Fruit fly (Drosophila melanogaster) whole organism, wandering third instar larva: ENCODE measurements around the gene Spn28Db.

ENCODE experiments used
- Abd-B ChIP-seq: fragments of >200 bp; optimal IDR thresholded peaks from 2 replicates; lab custom pipeline; 2017; ENCODE audit warnings: missing biosample characterization, missing genetic modification characterization
- CG32264 ChIP-seq: fragments of 200-800 bp; sonication (Bioruptor generic); optimal IDR thresholded peaks from 2 replicates; lab custom pipeline; 2016; ENCODE audit warnings: missing biosample characterization, missing genetic modification characterization
- CG9705 ChIP-seq: fragments of 200-800 bp; sonication (Bioruptor generic); optimal IDR thresholded peaks from 2 replicates; lab custom pipeline; 2018; ENCODE audit warnings: missing biosample characterization, mild to moderate bottlenecking, missing genetic modification characterization
- CrebA ChIP-seq: fragments of 200-800 bp; sonication (Bioruptor generic); optimal IDR thresholded peaks from 2 replicates; lab custom pipeline; 2016; ENCODE audit warnings: missing biosample characterization, mild to moderate bottlenecking, missing genetic modification characterization, borderline replicate concordance
- Dfd ChIP-seq: fragments of >200 bp; optimal IDR thresholded peaks from 2 replicates; lab custom pipeline; 2017; ENCODE audit warnings: missing biosample characterization, missing genetic modification characterization
- Dif ChIP-seq: fragments of 200-275, 200-300 bp; sonication (Bioruptor generic); optimal IDR thresholded peaks from 2 replicates; lab custom pipeline; 2018; ENCODE audit warnings: missing biosample characterization, missing genetic modification characterization; ENCODE audit not compliant: partially characterized antibody
- GATAd ChIP-seq: sonication (Bioruptor generic); optimal IDR thresholded peaks from 2 replicates; lab custom pipeline; 2016; ENCODE audit warnings: missing biosample characterization, missing genetic modification characterization
- HLH106 ChIP-seq: fragments of 200-800 bp; optimal IDR thresholded peaks from 3 replicates; lab custom pipeline; 2019; ENCODE audit warnings: missing biosample characterization, mild to moderate bottlenecking, missing genetic modification characterization, moderate library complexity
- Hnf4 ChIP-seq: fragments of 200-800 bp; sonication (Bioruptor generic); optimal IDR thresholded peaks from 2 replicates; lab custom pipeline; 2016; ENCODE audit warnings: missing biosample characterization, mild to moderate bottlenecking, missing genetic modification characterization
- Hr78 ChIP-seq: fragments of >200 bp; optimal IDR thresholded peaks from 2 replicates; lab custom pipeline; 2017; ENCODE audit warnings: missing biosample characterization, missing genetic modification characterization
- Hr83 ChIP-seq: fragments of 200-300 bp; sonication (Bioruptor generic); optimal IDR thresholded peaks from 2 replicates; lab custom pipeline; 2016; ENCODE audit warnings: missing biosample characterization, mild to moderate bottlenecking, missing genetic modification characterization, moderate library complexity; ENCODE audit not compliant: poor library complexity, severe bottlenecking
- Jra ChIP-seq: sonication (Bioruptor generic); optimal IDR thresholded peaks from 2 replicates; lab custom pipeline; 2016; ENCODE audit warnings: missing biosample characterization, missing genetic modification characterization
- Mio ChIP-seq: sonication (Bioruptor generic); optimal IDR thresholded peaks from 2 replicates; lab custom pipeline; 2016; ENCODE audit warnings: missing biosample characterization, missing genetic modification characterization
- Myc ChIP-seq: fragments of >200 bp; optimal IDR thresholded peaks from 2 replicates; lab custom pipeline; 2017
- N ChIP-seq: fragments of >200 bp; optimal IDR thresholded peaks from 2 replicates; lab custom pipeline; 2018; ENCODE audit warnings: missing biosample characterization, missing external identifiers, missing genetic modification characterization
- OdsH ChIP-seq: fragments of 200-800 bp; sonication (Bioruptor generic); optimal IDR thresholded peaks from 2 replicates; lab custom pipeline; 2016; ENCODE audit warnings: missing biosample characterization, mild to moderate bottlenecking, missing genetic modification characterization
- Rel ChIP-seq, 2 experiments: fragments of 200-800 bp; sonication (Bioruptor generic) in 1 of 2; optimal IDR thresholded peaks; 2 replicates in 1 of 2; 3 replicates in 1 of 2; lab custom pipeline; 2016 to 2019; ENCODE audit warnings: mild to moderate bottlenecking in 2 of 2, missing biosample characterization in 2 of 2, missing genetic modification characterization in 2 of 2, moderate library complexity in 1 of 2
- Sp1 ChIP-seq: fragments of 200-800 bp; sonication (Bioruptor generic); optimal IDR thresholded peaks from 3 replicates; lab custom pipeline; 2019; ENCODE audit warnings: missing biosample characterization, mild to moderate bottlenecking, missing genetic modification characterization, moderate library complexity
- Vsx2 ChIP-seq: fragments of 200-300, 225-300 bp; sonication (Bioruptor generic); optimal IDR thresholded peaks from 2 replicates; lab custom pipeline; 2018; ENCODE audit warnings: missing biosample characterization, missing genetic modification characterization; ENCODE audit not compliant: partially characterized antibody
- br ChIP-seq: fragments of 200-800 bp; sonication (Bioruptor generic); optimal IDR thresholded peaks from 2 replicates; lab custom pipeline; 2016; ENCODE audit warnings: missing biosample characterization, missing genetic modification characterization
- brk ChIP-seq: fragments of 200-800 bp; sonication (Bioruptor generic); optimal IDR thresholded peaks from 2 replicates; lab custom pipeline; 2016; ENCODE audit warnings: missing biosample characterization, mild to moderate bottlenecking, missing genetic modification characterization
- dl ChIP-seq, 2 experiments: fragments of 175-275, 200-275 bp in 1 of 2; fragments of 200-275 bp in 1 of 2; sonication (Bioruptor generic); optimal IDR thresholded peaks; lab custom pipeline; 2018; ENCODE audit warnings: mild to moderate bottlenecking in 2 of 2, missing biosample characterization in 2 of 2, missing genetic modification characterization in 2 of 2, moderate library complexity in 2 of 2; ENCODE audit not compliant: partially characterized antibody in 2 of 2, insufficient read depth in 1 of 2
- dmrt93B ChIP-seq: fragments of 200-800 bp; sonication (Bioruptor generic); optimal IDR thresholded peaks from 2 replicates; lab custom pipeline; 2018; ENCODE audit warnings: missing biosample characterization, mild to moderate bottlenecking, missing genetic modification characterization
- dsf ChIP-seq: sonication (Bioruptor generic); optimal IDR thresholded peaks from 2 replicates; lab custom pipeline; 2016; ENCODE audit warnings: missing biosample characterization, missing genetic modification characterization, borderline replicate concordance
- ey ChIP-seq: fragments of 200-800 bp; sonication (Bioruptor generic); optimal IDR thresholded peaks from 2 replicates; lab custom pipeline; 2016; ENCODE audit warnings: missing biosample characterization, missing genetic modification characterization
- foxo ChIP-seq, 2 experiments: fragments of 200-800 bp; sonication (Bioruptor generic); optimal IDR thresholded peaks; 2 replicates in 1 of 2; 3 replicates in 1 of 2; lab custom pipeline; 2016 to 2017; ENCODE audit warnings: missing biosample characterization in 2 of 2, missing genetic modification characterization in 2 of 2
- fru ChIP-seq: fragments of 200-800 bp; sonication (Bioruptor generic); optimal IDR thresholded peaks from 3 replicates; lab custom pipeline; 2016; ENCODE audit warnings: missing biosample characterization, mild to moderate bottlenecking, missing genetic modification characterization
- h ChIP-seq: fragments of 200-800 bp; sonication (Bioruptor generic); optimal IDR thresholded peaks from 3 replicates; lab custom pipeline; 2016; ENCODE audit warnings: missing biosample characterization, mild to moderate bottlenecking, missing genetic modification characterization
- jim ChIP-seq: fragments of 175-275, 200-325 bp; sonication (Bioruptor generic); optimal IDR thresholded peaks from 2 replicates; lab custom pipeline; 2016; ENCODE audit warnings: missing biosample characterization, mild to moderate bottlenecking, missing genetic modification characterization
- lola ChIP-seq: fragments of >200 bp; optimal IDR thresholded peaks from 2 replicates; lab custom pipeline; 2017; ENCODE audit warnings: missing biosample characterization, missing genetic modification characterization
- pan ChIP-seq: fragments of >200 bp; optimal IDR thresholded peaks from 2 replicates; lab custom pipeline; 2017
- psq ChIP-seq: fragments of 200-800 bp; sonication (Bioruptor generic); optimal IDR thresholded peaks from 3 replicates; lab custom pipeline; 2017; ENCODE audit warnings: missing biosample characterization, mild to moderate bottlenecking, missing genetic modification characterization, moderate library complexity
- rgr ChIP-seq: fragments of 200-800 bp; sonication (Bioruptor generic); optimal IDR thresholded peaks from 3 replicates; lab custom pipeline; 2016; ENCODE audit warnings: missing biosample characterization, mild to moderate bottlenecking, missing genetic modification characterization
- sage ChIP-seq: fragments of 200-800 bp; sonication (Bioruptor generic); optimal IDR thresholded peaks from 2 replicates; lab custom pipeline; 2016; ENCODE audit warnings: missing biosample characterization, mild to moderate bottlenecking, missing genetic modification characterization
- sv ChIP-seq: fragments of 200-800 bp; sonication (Bioruptor generic); optimal IDR thresholded peaks from 3 replicates; lab custom pipeline; 2016; ENCODE audit warnings: missing biosample characterization, missing genetic modification characterization
- tai ChIP-seq: sonication (Bioruptor generic); optimal IDR thresholded peaks from 2 replicates; lab custom pipeline; 2016; ENCODE audit warnings: missing biosample characterization, missing genetic modification characterization
- usp ChIP-seq: fragments of >200 bp; optimal IDR thresholded peaks from 2 replicates; lab custom pipeline; 2017; ENCODE audit warnings: missing biosample characterization, missing genetic modification characterization
- woc ChIP-seq: sonication (Bioruptor generic); optimal IDR thresholded peaks from 2 replicates; lab custom pipeline; 2016; ENCODE audit warnings: missing biosample characterization, mild to moderate bottlenecking, missing genetic modification characterization

Spn28Db gene

dm6 chr2L:7925389-7925788 is 34.9 kb upstream of the Spn28Db start:
- TF ChIP-seq br (GFP tag; lab: Kevin White, UChicago) (peak; percentile 90), dmrt93B (GFP tag; lab: Kevin White, UChicago) (peak; percentile 82), pan (no peak), Abd-B (GFP tag; lab: Kevin White, UChicago) (no peak), HLH106 (tag; lab: Kevin White, UChicago) (peak; percentile 90), fru (GFP tag; lab: Kevin White, UChicago) (peak; percentile 91), N (GFP tag; lab: Kevin White, UChicago) (no peak), Jra (GFP tag; lab: Kevin White, UChicago) (peak; percentile 56), sv (GFP tag; lab: Kevin White, UChicago) (peak; percentile 76), Hnf4 (peak; percentile 91), Hr78 (no peak), CG9705 (GFP tag; lab: Kevin White, UChicago) (peak; percentile 78), GATAd (no peak), Dif (GFP tag; lab: Kevin White, UChicago) (no peak), Mio (GFP tag; lab: Kevin White, UChicago) (peak; percentile 6), dsf (GFP tag; lab: Kevin White, UChicago) (peak; percentile 62), OdsH (peak; percentile 86), woc (GFP tag; lab: Kevin White, UChicago) (peak; percentile 83), tai (GFP tag; lab: Kevin White, UChicago) (peak; percentile 78), rgr (GFP tag; lab: Kevin White, UChicago) (peak; percentile 87), dl (GFP tag; optimal IDR thresholded peaks at IDR 0.05; lab: Kevin White, UChicago; ENCODE audit: insufficient read depth in 1 of 2, partially characterized antibody in 2 of 2) (no peak), CrebA (GFP tag; lab: Kevin White, UChicago) (peak; percentile 54), psq (GFP tag; lab: Kevin White, UChicago) (peak; percentile 89), brk (GFP tag; lab: Kevin White, UChicago) (peak; percentile 82), Sp1 (GFP tag; lab: Kevin White, UChicago) (peak; percentile 88), jim (no peak), foxo (GFP tag; optimal IDR thresholded peaks at IDR 0.05; lab: Kevin White, UChicago) (peak; percentile 74 to 83), h (peak; percentile 95), Hr83 (GFP tag; lab: Kevin White, UChicago) (no peak), usp (GFP tag; lab: Kevin White, UChicago) (no peak), CG32264 (GFP tag; lab: Kevin White, UChicago) (peak; percentile 69), lola (GFP tag; lab: Kevin White, UChicago) (no peak), Rel (GFP tag; optimal IDR thresholded peaks at IDR 0.05; lab: Kevin White, UChicago) (peak; percentile 78), Rel (tag; optimal IDR thresholded peaks at IDR 0.05; lab: Kevin White, UChicago) (peak; percentile 62), Vsx2 (GFP tag; lab: Kevin White, UChicago) (no peak), Myc (lab: Kevin White, UChicago) (no peak), Dfd (GFP tag; lab: Kevin White, UChicago) (no peak), ey (peak; percentile 91), sage (peak; percentile 79)

dm6 chr2L:7923636-7924301 is 33.3 kb upstream of the Spn28Db start:
- TF ChIP-seq Dfd (GFP tag; lab: Kevin White, UChicago) (peak; percentile 94), Jra (GFP tag; lab: Kevin White, UChicago) (no peak), usp (GFP tag; lab: Kevin White, UChicago) (no peak), h (no peak)
